Fruit fly (Drosophila melanogaster) whole organism, prepupa: ENCODE measurements around the gene gNacalpha.

Experiments
- Blimp-1 ChIP-seq: fragments of 200-800 bp; sonication (Bioruptor generic); optimal IDR thresholded peaks from 3 replicates; lab custom pipeline; 2017; ENCODE audit warnings: missing biosample characterization, missing genetic modification characterization, mild to moderate bottlenecking, moderate library complexity, missing genetic modification reagents
- CG10631 ChIP-seq: fragments of 200-800 bp; sonication (Bioruptor generic); optimal IDR thresholded peaks from 2 replicates; lab custom pipeline; 2016; ENCODE audit warnings: missing biosample characterization, missing genetic modification characterization
- CG10669 ChIP-seq: fragments of 200-800 bp; sonication (Bioruptor generic); optimal IDR thresholded peaks from 3 replicates; lab custom pipeline; 2018; ENCODE audit warnings: missing biosample characterization, mild to moderate bottlenecking, missing genetic modification characterization, moderate library complexity
- CG11762 ChIP-seq: fragments of 200-800 bp; sonication (Bioruptor generic); optimal IDR thresholded peaks from 3 replicates; lab custom pipeline; 2016; ENCODE audit warnings: missing biosample characterization, missing genetic modification characterization; ENCODE audit not compliant: insufficient read depth
- CG11902 ChIP-seq: fragments of 200-800 bp; sonication (Bioruptor generic); optimal IDR thresholded peaks from 3 replicates; lab custom pipeline; 2016; ENCODE audit warnings: missing biosample characterization, missing genetic modification characterization
- CG15336 ChIP-seq: fragments of 200-800 bp; sonication (Bioruptor generic); IDR thresholded peaks from 2 replicates; pipeline ENCODE4 v1.3.6; 2022; ENCODE audit warnings: missing biosample characterization, missing genetic modification characterization
- CG1621 ChIP-seq: fragments of 200-800 bp; sonication (Bioruptor generic); optimal IDR thresholded peaks from 3 replicates; lab custom pipeline; 2018; ENCODE audit warnings: missing biosample characterization, mild to moderate bottlenecking, missing genetic modification characterization
- CG16779 ChIP-seq: fragments of 200-800 bp; sonication (Bioruptor generic); optimal IDR thresholded peaks from 3 replicates; lab custom pipeline; 2017; ENCODE audit warnings: missing biosample characterization, mild to moderate bottlenecking, missing genetic modification characterization
- CG3032 ChIP-seq: fragments of 200-800 bp; optimal IDR thresholded peaks from 2 replicates; lab custom pipeline; 2019; ENCODE audit warnings: missing biosample characterization, mild to moderate bottlenecking, missing genetic modification characterization, moderate library complexity
- CG31627 ChIP-seq: fragments of 200-800 bp; sonication (Bioruptor generic); optimal IDR thresholded peaks from 3 replicates; lab custom pipeline; 2016; ENCODE audit warnings: missing biosample characterization, missing genetic modification characterization
- CG32006 ChIP-seq: fragments of 200-800 bp; sonication (Bioruptor generic); optimal IDR thresholded peaks from 3 replicates; lab custom pipeline; 2017; ENCODE audit warnings: missing biosample characterization, mild to moderate bottlenecking, missing genetic modification characterization
- CG34406 ChIP-seq: fragments of 200-800 bp; sonication (Bioruptor generic); optimal IDR thresholded peaks from 3 replicates; lab custom pipeline; 2016; ENCODE audit warnings: missing biosample characterization, missing genetic modification characterization
- CG3919 ChIP-seq: fragments of 200-800 bp; sonication (Bioruptor generic); optimal IDR thresholded peaks from 3 replicates; lab custom pipeline; 2016; ENCODE audit warnings: missing biosample characterization, missing genetic modification characterization
- CG4318 ChIP-seq: fragments of 200-800 bp; sonication (Bioruptor generic); optimal IDR thresholded peaks from 3 replicates; lab custom pipeline; 2017; ENCODE audit warnings: missing biosample characterization, mild to moderate bottlenecking, missing genetic modification characterization
- CG6276 ChIP-seq: fragments of 200-800 bp; sonication (Bioruptor generic); optimal IDR thresholded peaks from 2 replicates; lab custom pipeline; 2017; ENCODE audit warnings: missing biosample characterization, mild to moderate bottlenecking, missing genetic modification characterization
- CG6792 ChIP-seq: fragments of 200-800 bp; sonication (Bioruptor generic); optimal IDR thresholded peaks from 3 replicates; lab custom pipeline; 2016; ENCODE audit warnings: missing biosample characterization, missing genetic modification characterization
- CG6808 ChIP-seq: fragments of 200-800 bp; sonication (Bioruptor generic); optimal IDR thresholded peaks from 3 replicates; lab custom pipeline; 2017; ENCODE audit warnings: missing biosample characterization, missing genetic modification characterization, mild to moderate bottlenecking, moderate library complexity, missing genetic modification reagents
- CG8319 ChIP-seq: fragments of 200-800 bp; sonication (Bioruptor generic); optimal IDR thresholded peaks from 3 replicates; lab custom pipeline; 2016; ENCODE audit warnings: missing biosample characterization, missing genetic modification characterization
- Eip75B ChIP-seq: fragments of 200-800 bp; sonication (Bioruptor generic); optimal IDR thresholded peaks from 3 replicates; lab custom pipeline; 2016; ENCODE audit warnings: missing biosample characterization, missing genetic modification characterization
- Eip78C ChIP-seq: fragments of 200-800 bp; sonication (Bioruptor generic); peaks from one replicate; lab custom pipeline; 2016; ENCODE audit warnings: missing biosample characterization, missing genetic modification characterization
- Eip93F ChIP-seq: fragments of 200-800 bp; sonication (Bioruptor generic); optimal IDR thresholded peaks from 2 replicates; lab custom pipeline; 2016; ENCODE audit warnings: missing biosample characterization, mild to moderate bottlenecking, missing genetic modification characterization
- Ets21C ChIP-seq: fragments of 200-800 bp; sonication (Bioruptor generic); optimal IDR thresholded peaks from 3 replicates; lab custom pipeline; 2016; ENCODE audit warnings: missing biosample characterization, missing genetic modification characterization
- Ets96B ChIP-seq: fragments of 200-800 bp; optimal IDR thresholded peaks from 2 replicates; lab custom pipeline; 2019; ENCODE audit warnings: missing biosample characterization, mild to moderate bottlenecking, missing genetic modification characterization, moderate library complexity
- Hr39 ChIP-seq: fragments of 200-800 bp; sonication (Bioruptor generic); optimal IDR thresholded peaks from 2 replicates; lab custom pipeline; 2016; ENCODE audit warnings: missing biosample characterization, missing genetic modification characterization
- Hr4 ChIP-seq: fragments of 200-800 bp; sonication (Bioruptor generic); optimal IDR thresholded peaks from 3 replicates; lab custom pipeline; 2016; ENCODE audit warnings: missing biosample characterization, missing genetic modification characterization
- OdsH ChIP-seq: fragments of 200-800 bp; sonication (Bioruptor generic); optimal IDR thresholded peaks from 3 replicates; lab custom pipeline; 2016; ENCODE audit warnings: missing biosample characterization, missing genetic modification characterization
- Smox ChIP-seq: fragments of 200-800 bp; sonication (Bioruptor generic); optimal IDR thresholded peaks from 3 replicates; lab custom pipeline; 2016; ENCODE audit warnings: missing biosample characterization, missing genetic modification characterization
- Sox102F ChIP-seq: fragments of 200-800 bp; sonication (Bioruptor generic); optimal IDR thresholded peaks from 2 replicates; lab custom pipeline; 2016; ENCODE audit warnings: missing biosample characterization, mild to moderate bottlenecking, missing genetic modification characterization
- Sox14 ChIP-seq: fragments of 200-800 bp; sonication (Bioruptor generic); optimal IDR thresholded peaks from 3 replicates; lab custom pipeline; 2016; ENCODE audit warnings: missing biosample characterization, missing genetic modification characterization
- achi ChIP-seq: fragments of 200-800 bp; sonication (Bioruptor generic); optimal IDR thresholded peaks from 3 replicates; lab custom pipeline; 2016; ENCODE audit warnings: missing biosample characterization, missing genetic modification characterization
- acj6 ChIP-seq: fragments of 200-800 bp; sonication (Bioruptor generic); optimal IDR thresholded peaks from 3 replicates; lab custom pipeline; 2016; ENCODE audit warnings: missing biosample characterization, missing genetic modification characterization
- cyc ChIP-seq: fragments of 200-800 bp; sonication (Bioruptor generic); optimal IDR thresholded peaks from 3 replicates; lab custom pipeline; 2016; ENCODE audit warnings: missing biosample characterization, missing genetic modification characterization
- dsx ChIP-seq: fragments of 200-800 bp; optimal IDR thresholded peaks from 3 replicates; lab custom pipeline; 2019; ENCODE audit warnings: missing biosample characterization, mild to moderate bottlenecking, missing genetic modification characterization, moderate library complexity; ENCODE audit not compliant: poor library complexity, severe bottlenecking
- esn ChIP-seq: fragments of 200-800 bp; sonication (Bioruptor generic); optimal IDR thresholded peaks from 2 replicates; lab custom pipeline; 2016; ENCODE audit warnings: missing biosample characterization, mild to moderate bottlenecking, missing genetic modification characterization, moderate library complexity
- fd59A ChIP-seq: fragments of 200-800 bp; sonication (Bioruptor generic); optimal IDR thresholded peaks from 2 replicates; lab custom pipeline; 2017; ENCODE audit warnings: missing biosample characterization, mild to moderate bottlenecking, missing genetic modification characterization, missing genetic modification reagents
- fd85E ChIP-seq: fragments of 200-800 bp; sonication (Bioruptor generic); optimal IDR thresholded peaks from 3 replicates; lab custom pipeline; 2016; ENCODE audit warnings: missing biosample characterization, missing genetic modification characterization
- fkh ChIP-seq: fragments of 200-800 bp; sonication (Bioruptor generic); optimal IDR thresholded peaks from 3 replicates; lab custom pipeline; 2017; ENCODE audit warnings: missing biosample characterization, mild to moderate bottlenecking, missing genetic modification characterization, moderate library complexity
- lz ChIP-seq: fragments of 200-800 bp; sonication (Bioruptor generic); optimal IDR thresholded peaks from 3 replicates; lab custom pipeline; 2016; ENCODE audit warnings: missing biosample characterization, missing genetic modification characterization
- spab ChIP-seq: fragments of 200-800 bp; sonication (Bioruptor generic); optimal IDR thresholded peaks from 2 replicates; lab custom pipeline; 2017; ENCODE audit warnings: missing biosample characterization, mild to moderate bottlenecking, missing genetic modification characterization, missing genetic modification reagents
- svp ChIP-seq: fragments of 200-800 bp; sonication (Bioruptor generic); peaks from one replicate; lab custom pipeline; 2016; ENCODE audit warnings: missing biosample characterization, missing genetic modification characterization
- topi ChIP-seq: fragments of 200-800 bp; sonication (Bioruptor generic); optimal IDR thresholded peaks from 3 replicates; lab custom pipeline; 2016; ENCODE audit warnings: missing biosample characterization, missing genetic modification characterization

gNacalpha gene

dm6 chr2L:1049361-1049760 is 12.3 kb downstream of the gNacalpha start (continued):
- TF ChIP-seq CG6792 (GFP tag; lab: Kevin White, UChicago) (no peak), topi (GFP tag; lab: Kevin White, UChicago) (no peak), Eip93F (no peak), CG10631 (no peak), Eip78C (GFP tag; lab: Kevin White, UChicago) (peak; percentile 65), CG8319 (GFP tag; lab: Kevin White, UChicago) (no peak), CG16779 (tag; lab: Kevin White, UChicago) (no peak), CG32006 (GFP tag; lab: Kevin White, UChicago) (no peak), CG10669 (GFP tag; lab: Kevin White, UChicago) (peak; percentile 29), Sox14 (no peak), Hr39 (no peak), CG1621 (no peak), Smox (GFP tag; lab: Kevin White, UChicago) (no peak), CG4318 (GFP tag; lab: Kevin White, UChicago) (no peak), CG6276 (GFP tag; lab: Kevin White, UChicago) (no peak), CG3032 (peak; percentile 10), fd59A (no peak), svp (GFP tag; lab: Kevin White, UChicago) (peak; percentile 38), CG11902 (GFP tag; lab: Kevin White, UChicago) (no peak), CG3919 (GFP tag; lab: Kevin White, UChicago) (peak; percentile 7), Ets21C (GFP tag; lab: Kevin White, UChicago) (no peak)
- TF ChIP-seq, all 60 proteins: peak for 7

- TF ChIP-seq dsx (GFP tag; lab: Kevin White, UChicago) (peak; percentile 52), Eip78C (GFP tag; lab: Kevin White, UChicago) (peak; percentile 30), svp (GFP tag; lab: Kevin White, UChicago) (peak; percentile 30), CG10669 (GFP tag; lab: Kevin White, UChicago) (no peak)
- TF ChIP-seq, all 60 proteins: peak for 3
Observed at dm6 chr2L:1056631-1057030, 19.6 kb downstream of the gNacalpha start.

dm6 chr2L:1057513-1057912 is 20.5 kb downstream of the gNacalpha start:
- TF ChIP-seq spab (GFP tag; lab: Kevin White, UChicago) (no peak), Eip78C (GFP tag; lab: Kevin White, UChicago) (peak; percentile 30)
- TF ChIP-seq, all 60 proteins: peak for 1

dm6 chr2L:1062473-1063363 is 25.7 kb downstream of the gNacalpha start:
- TF ChIP-seq acj6 (GFP tag; lab: Kevin White, UChicago), result peak; percentile 77
- peak; percentile 75 for TF ChIP-seq CG31627 (GFP tag; lab: Kevin White, UChicago)
- TF ChIP-seq lz (GFP tag; lab: Kevin White, UChicago), result peak; percentile 85
- TF ChIP-seq Blimp-1 (GFP tag; lab: Kevin White, UChicago), result peak; percentile 53
- TF ChIP-seq Eip93F, result no peak
- peak; percentile 53 for TF ChIP-seq Hr4 (GFP tag; lab: Kevin White, UChicago)
- TF ChIP-seq fd85E (GFP tag; lab: Kevin White, UChicago), result no peak
- TF ChIP-seq svp (GFP tag; lab: Kevin White, UChicago), result peak; percentile 91
- TF ChIP-seq CG6276 (GFP tag; lab: Kevin White, UChicago), result peak; percentile 28
- peak; percentile 58 for TF ChIP-seq CG11902 (GFP tag; lab: Kevin White, UChicago)
- peak; percentile 76 for TF ChIP-seq cyc (GFP tag; lab: Kevin White, UChicago)
- peak; percentile 69 for TF ChIP-seq CG6792 (GFP tag; lab: Kevin White, UChicago)
- TF ChIP-seq Sox14, result peak; percentile 71
- peak; percentile 83 for TF ChIP-seq Hr39
- 0 out of 2 replicates have a peak, but pooled peaks have one; percentile 27 for TF ChIP-seq CG15336 (GFP tag; lab: Robert Waterston, UW)
- TF ChIP-seq fd59A, result peak; percentile 73
- TF ChIP-seq Sox102F, result peak; percentile 29
- peak; percentile 83 for TF ChIP-seq esn (GFP tag; lab: Kevin White, UChicago)
- TF ChIP-seq CG34406 (GFP tag; lab: Kevin White, UChicago), result peak; percentile 68
- peak; percentile 66 for TF ChIP-seq spab (GFP tag; lab: Kevin White, UChicago)
- TF ChIP-seq CG16779 (tag; lab: Kevin White, UChicago), result peak; percentile 48
- TF ChIP-seq CG10669 (GFP tag; lab: Kevin White, UChicago), result peak; percentile 80
- TF ChIP-seq CG10631, result peak; percentile 68
- TF ChIP-seq OdsH, result peak; percentile 72
- peak; percentile 82 for TF ChIP-seq CG6808
- peak; percentile 67 for TF ChIP-seq achi
- TF ChIP-seq Eip75B, result peak; percentile 75
- peak; percentile 79 for TF ChIP-seq Ets96B (tag; lab: Kevin White, UChicago)
- TF ChIP-seq CG32006 (GFP tag; lab: Kevin White, UChicago), result peak; percentile 63
- TF ChIP-seq fkh, result no peak
- peak; percentile 68 for TF ChIP-seq CG3919 (GFP tag; lab: Kevin White, UChicago)
- peak; percentile 47 for TF ChIP-seq CG11762 (GFP tag; lab: Kevin White, UChicago)
